Fruit fly (Drosophila melanogaster) whole organism, embryonic: Measurements from ENCODE around the gene mthl1.

Source experiments
- Atf6 ChIP-seq: fragments of 200-800 bp; sonication (Bioruptor generic); IDR thresholded peaks from 2 replicates; pipeline ENCODE4 v1.3.6; 2022; ENCODE audit warnings: missing biosample characterization, missing genetic modification characterization
- B-H1 ChIP-seq: fragments of 200-800 bp; sonication (Bioruptor generic); IDR thresholded peaks from 3 replicates; pipeline ENCODE4 v1.3.6; 2022; ENCODE audit warnings: missing biosample characterization, missing genetic modification characterization
- CG11085 ChIP-seq: fragments of 200-800 bp; sonication (Bioruptor generic); IDR thresholded peaks from 2 replicates; pipeline ENCODE4 v1.3.6; 2022; ENCODE audit warnings: missing biosample characterization, missing genetic modification characterization
- CG11456 ChIP-seq: fragments of 200-800 bp; sonication (Bioruptor generic); IDR thresholded peaks from 3 replicates; pipeline ENCODE4 v1.3.6; 2022; ENCODE audit warnings: missing biosample characterization, missing genetic modification characterization
- CG11723 ChIP-seq: fragments of 200-800 bp; sonication (Bioruptor generic); optimal IDR thresholded peaks from 2 replicates; lab custom pipeline; 2017; ENCODE audit warnings: missing biosample characterization, mild to moderate bottlenecking, missing genetic modification characterization
- CG13775 ChIP-seq: fragments of 200-800 bp; sonication (Bioruptor generic); optimal IDR thresholded peaks from 3 replicates; lab custom pipeline; 2017; ENCODE audit warnings: missing biosample characterization, mild to moderate bottlenecking, missing genetic modification characterization
- CG15269 ChIP-seq: fragments of 200-800 bp; sonication (Bioruptor generic); optimal IDR thresholded peaks from 2 replicates; lab custom pipeline; 2018; ENCODE audit warnings: missing biosample characterization, mild to moderate bottlenecking, missing genetic modification characterization, moderate library complexity
- CG15514 ChIP-seq: fragments of 200-800 bp; sonication (Bioruptor generic); optimal IDR thresholded peaks from 3 replicates; lab custom pipeline; 2017; ENCODE audit warnings: missing biosample characterization, missing genetic modification characterization, mild to moderate bottlenecking, moderate library complexity, missing genetic modification reagents
- CG17385 ChIP-seq: fragments of 200-800 bp; sonication (Bioruptor generic); optimal IDR thresholded peaks from 3 replicates; lab custom pipeline; 2018; ENCODE audit warnings: missing biosample characterization, mild to moderate bottlenecking, missing genetic modification characterization
- CG1832 ChIP-seq: fragments of 200-800 bp; sonication (Bioruptor generic); optimal IDR thresholded peaks from 2 replicates; lab custom pipeline; 2017; ENCODE audit warnings: missing biosample characterization, mild to moderate bottlenecking, missing genetic modification characterization, inconsistent platforms
- CG3163 ChIP-seq: fragments of 200-800 bp; sonication (Bioruptor generic); optimal IDR thresholded peaks from 3 replicates; lab custom pipeline; 2016; ENCODE audit warnings: missing biosample characterization, missing genetic modification characterization
- CG32767 ChIP-seq: fragments of 200-800 bp; sonication (Bioruptor generic); IDR thresholded peaks from 2 replicates; pipeline ENCODE4 v1.3.6; 2022; ENCODE audit warnings: missing biosample characterization, missing genetic modification characterization
- CG33557 ChIP-seq: fragments of 200-800 bp; sonication (Bioruptor generic); optimal IDR thresholded peaks from 2 replicates; lab custom pipeline; 2019; ENCODE audit warnings: missing biosample characterization, mild to moderate bottlenecking, missing genetic modification characterization, moderate library complexity
- CG3726 ChIP-seq: fragments of 200-800 bp; sonication (Bioruptor generic); IDR thresholded peaks from 3 replicates; pipeline ENCODE4, ENCODE4 v1.3.6; 2022; ENCODE audit warnings: missing biosample characterization, missing genetic modification characterization
- CG42726 ChIP-seq: fragments of 200-800 bp; sonication (Bioruptor generic); IDR thresholded peaks from 2 replicates; pipeline ENCODE4 v1.3.6; 2022; ENCODE audit warnings: missing biosample characterization, missing genetic modification characterization; ENCODE audit not compliant: partially characterized antibody
- CG4404 ChIP-seq: fragments of 200-800 bp; sonication (Bioruptor generic); IDR thresholded peaks from 2 replicates; pipeline ENCODE4 v1.3.6; 2022; ENCODE audit warnings: missing biosample characterization, missing genetic modification characterization
- CG6813 ChIP-seq: fragments of 200-800 bp; sonication (Bioruptor generic); optimal IDR thresholded peaks from 2 replicates; lab custom pipeline; 2017; ENCODE audit warnings: missing biosample characterization, missing genetic modification characterization, mild to moderate bottlenecking, moderate library complexity, missing genetic modification reagents
- CG9932 ChIP-seq: fragments of 200-800 bp; sonication (Bioruptor generic); IDR thresholded peaks from 2 replicates; pipeline ENCODE4 v1.3.6; 2022; ENCODE audit warnings: missing biosample characterization, missing genetic modification characterization
- Chrac-16 ChIP-seq: fragments of 200-800 bp; sonication (Bioruptor generic); optimal IDR thresholded peaks from 3 replicates; lab custom pipeline; 2016; ENCODE audit warnings: missing biosample characterization, missing genetic modification characterization
- Dbx ChIP-seq: fragments of 200-800 bp; sonication (Bioruptor generic); IDR thresholded peaks from 3 replicates; pipeline ENCODE4 v1.3.6; 2022; ENCODE audit warnings: missing biosample characterization, missing genetic modification characterization
- Hey ChIP-seq: fragments of 200-800 bp; sonication (Bioruptor generic); optimal IDR thresholded peaks from 3 replicates; lab custom pipeline; 2018; ENCODE audit warnings: missing biosample characterization, mild to moderate bottlenecking, missing genetic modification characterization
- Hr78 ChIP-seq, 2 experiments: fragments of 200-800 bp in 1 of 2; fragments of >200 bp in 1 of 2; sonication (Bioruptor generic) in 1 of 2; optimal IDR thresholded peaks; 2 replicates each; lab custom pipeline; 2017 to 2019; ENCODE audit warnings: missing biosample characterization in 2 of 2, missing genetic modification characterization in 2 of 2, mild to moderate bottlenecking in 1 of 2, moderate library complexity in 1 of 2
- Lpt ChIP-seq: fragments of >200 bp; optimal IDR thresholded peaks from 2 replicates; lab custom pipeline; 2018; ENCODE audit warnings: missing biosample characterization, missing genetic modification characterization
- Meics ChIP-seq: fragments of 200-800 bp; sonication (Bioruptor generic); optimal IDR thresholded peaks from 2 replicates; lab custom pipeline; 2017; ENCODE audit warnings: missing biosample characterization, mild to moderate bottlenecking, missing genetic modification characterization
- Mes4 ChIP-seq: fragments of 200-800 bp; sonication (Bioruptor generic); optimal IDR thresholded peaks from 2 replicates; lab custom pipeline; 2016; ENCODE audit warnings: missing biosample characterization, missing genetic modification characterization
- Spps ChIP-seq: fragments of 200-800 bp; sonication (Bioruptor generic); optimal IDR thresholded peaks from 2 replicates; lab custom pipeline; 2018; ENCODE audit warnings: missing biosample characterization, mild to moderate bottlenecking, missing genetic modification characterization
- bab2 ChIP-seq: fragments of 200-800 bp; sonication (Bioruptor generic); optimal IDR thresholded peaks from 2 replicates; lab custom pipeline; 2016; ENCODE audit warnings: missing biosample characterization, missing genetic modification characterization
- cad ChIP-seq: fragments of >200 bp; optimal IDR thresholded peaks from 2 replicates; lab custom pipeline; 2017; ENCODE audit warnings: missing biosample characterization, missing genetic modification characterization
- cas ChIP-seq: fragments of 200-800 bp; sonication (Bioruptor generic); IDR thresholded peaks from 2 replicates; pipeline ENCODE4 v1.3.6; 2022; ENCODE audit warnings: missing biosample characterization, missing genetic modification characterization
- chm ChIP-seq: fragments of 200-800 bp; sonication (Bioruptor generic); IDR thresholded peaks from 2 replicates; pipeline ENCODE4 v1.3.6; 2022; ENCODE audit warnings: missing biosample characterization, missing genetic modification characterization
- ci ChIP-seq: fragments of 200-800 bp; sonication (Bioruptor generic); IDR thresholded peaks from 3 replicates; pipeline ENCODE4 v1.3.6; 2022; ENCODE audit warnings: missing biosample characterization, missing genetic modification characterization
- crc ChIP-seq: fragments of 200-800 bp; sonication (Bioruptor generic); optimal IDR thresholded peaks from 2 replicates; lab custom pipeline; 2016; ENCODE audit warnings: missing biosample characterization, missing genetic modification characterization
- dan ChIP-seq: fragments of 200-800 bp; sonication (Bioruptor generic); IDR thresholded peaks from 2 replicates; pipeline ENCODE4 v1.3.6; 2022; ENCODE audit warnings: missing biosample characterization, missing genetic modification characterization
- dmrt99B ChIP-seq: fragments of 200-800 bp; sonication (Bioruptor generic); optimal IDR thresholded peaks from 2 replicates; lab custom pipeline; 2018; ENCODE audit warnings: missing biosample characterization, mild to moderate bottlenecking, missing genetic modification characterization, moderate library complexity
- esg ChIP-seq: fragments of 200-800 bp; sonication (Bioruptor generic); conservative IDR thresholded peaks from 2 replicates; pipeline ENCODE4 v1.3.6; 2022; ENCODE audit warnings: missing biosample characterization, missing genetic modification characterization
- ewg ChIP-seq: fragments of 200-800 bp; sonication (Bioruptor generic); optimal IDR thresholded peaks from 3 replicates; lab custom pipeline; 2017; ENCODE audit warnings: mild to moderate bottlenecking, missing biosample characterization, missing genetic modification reagents, missing genetic modification characterization
- gro ChIP-seq: fragments of 200-800 bp; sonication (Bioruptor generic); optimal IDR thresholded peaks from 2 replicates; lab custom pipeline; 2016; ENCODE audit warnings: missing biosample characterization, missing genetic modification characterization
- lmd ChIP-seq: fragments of 200-800 bp; sonication (Bioruptor generic); IDR thresholded peaks from 2 replicates; pipeline ENCODE4 v1.3.6; 2022; ENCODE audit warnings: missing biosample characterization, missing genetic modification characterization
- nerfin-2 ChIP-seq: fragments of 200-800 bp; sonication (Bioruptor generic); IDR thresholded peaks from 2 replicates; pipeline ENCODE4 v1.3.6; 2022; ENCODE audit warnings: missing biosample characterization, missing genetic modification characterization; ENCODE audit not compliant: partially characterized antibody
- oc ChIP-seq: fragments of 200-800 bp; sonication (Bioruptor generic); optimal IDR thresholded peaks from 2 replicates; lab custom pipeline; 2018; ENCODE audit warnings: missing biosample characterization, mild to moderate bottlenecking, missing genetic modification characterization, moderate library complexity
- ro ChIP-seq: fragments of 200-800 bp; sonication (Bioruptor generic); IDR thresholded peaks from 2 replicates; pipeline ENCODE4 v1.3.6; 2022; ENCODE audit warnings: missing biosample characterization, missing genetic modification characterization
- stc ChIP-seq: fragments of 200-800 bp; sonication (Bioruptor generic); IDR thresholded peaks from 2 replicates; pipeline ENCODE4 v1.3.6; 2022; ENCODE audit warnings: missing biosample characterization, missing genetic modification characterization
- tgo ChIP-seq: fragments of 200-800 bp; sonication (Bioruptor generic); IDR thresholded peaks from 3 replicates; pipeline ENCODE4 v1.3.6; 2022; ENCODE audit warnings: missing biosample characterization, missing genetic modification characterization

The mthl1 gene

dm6 chrX:16644535-16645131 lies 3.9 kb downstream of the mthl1 start (continued):
- TF ChIP-seq CG15514 (GFP tag; lab: Kevin White, UChicago) (no peak), CG13775 (GFP tag; lab: Kevin White, UChicago) (no peak), ci (GFP tag; lab: Robert Waterston, UW) (peak; percentile 83), lmd (GFP tag; lab: Robert Waterston, UW) (no peak), dmrt99B (tag; lab: Kevin White, UChicago) (peak; percentile 43), Mes4 (GFP tag; lab: Kevin White, UChicago) (peak; percentile 51), Spps (tag; lab: Kevin White, UChicago) (peak; percentile 16), gro (GFP tag; lab: Kevin White, UChicago) (no peak), Hey (peak; percentile 29), CG17385 (GFP tag; lab: Kevin White, UChicago) (peak; percentile 22), ewg (GFP tag; lab: Kevin White, UChicago) (peak; percentile 45), cas (GFP tag; lab: Robert Waterston, UW) (no peak), CG42726 (GFP tag; lab: Robert Waterston, UW) (no peak), crc (no peak), bab2 (GFP tag; lab: Kevin White, UChicago) (peak; percentile 58), cad (GFP tag; lab: Kevin White, UChicago) (peak; percentile 90), nerfin-2 (GFP tag; lab: Robert Waterston, UW) (no peak), CG11723 (GFP tag; lab: Kevin White, UChicago) (peak; percentile 54), CG3163 (GFP tag; lab: Kevin White, UChicago) (no peak), Hr78 (GFP tag; optimal IDR thresholded peaks at IDR 0.05; lab: Kevin White, UChicago) (peak in 1 of 2 experiments; percentile 72), CG11085 (GFP tag; lab: Robert Waterston, UW) (no peak), oc (tag; lab: Kevin White, UChicago) (peak; percentile 69), tgo (no peak), B-H1 (GFP tag; lab: Robert Waterston, UW) (no peak; the same call in 2 of the 3 replicates), CG3726 (GFP tag; lab: Robert Waterston, UW) (no peak), Dbx (GFP tag; lab: Robert Waterston, UW) (no peak), chm (GFP tag; lab: Robert Waterston, UW) (peak; percentile 80), Chrac-16 (GFP tag; lab: Kevin White, UChicago) (no peak), CG1832 (no peak), dan (GFP tag; lab: Robert Waterston, UW) (no peak), CG6813 (GFP tag; lab: Kevin White, UChicago) (peak; percentile 83), stc (GFP tag; lab: Robert Waterston, UW) (peak; percentile 22; the same call in 1 of the 2 replicates), Meics (GFP tag; lab: Kevin White, UChicago) (peak; percentile 13), CG15269 (tag; lab: Kevin White, UChicago) (no peak), CG11456 (no peak), esg (GFP tag; lab: Robert Waterston, UW) (no peak), Atf6 (GFP tag; lab: Robert Waterston, UW) (peak; percentile 37; the same call in 1 of the 2 replicates), CG4404 (GFP tag; lab: Robert Waterston, UW) (no peak), CG32767 (GFP tag; lab: Robert Waterston, UW) (0 out of 2 replicates have a peak, but pooled peaks have one; percentile 23), Lpt (GFP tag; lab: Kevin White, UChicago) (no peak), ro (GFP tag; lab: Robert Waterston, UW) (no peak), CG9932 (GFP tag; lab: Robert Waterston, UW) (no peak), CG33557 (peak; percentile 66)
